Fruit fly (Drosophila melanogaster): ENCODE data around the gene CG33272.

CG33272 gene

DNA sequence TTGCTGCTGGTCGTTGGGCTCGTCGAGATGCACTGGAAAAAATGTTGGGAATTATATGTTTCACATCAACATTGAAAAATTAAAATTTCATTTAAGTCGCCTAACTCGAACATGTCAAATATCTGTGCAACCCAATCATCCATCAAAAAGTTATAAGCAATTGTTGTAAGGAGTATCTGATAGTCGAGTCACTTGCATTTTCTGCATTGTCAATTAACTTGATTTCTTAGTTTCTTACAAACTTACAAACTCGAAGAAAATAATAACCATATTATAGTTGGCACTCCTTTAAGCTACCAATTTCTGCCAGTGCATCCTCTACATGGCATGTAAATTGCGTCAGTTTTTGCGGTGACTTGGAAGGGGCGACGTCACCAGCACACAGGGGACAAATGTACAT, 27.3 kb downstream of the CG33272 start (continued):
- no peak for TF ChIP-seq Opbp (GFP tag; IDR thresholded peaks at IDR 0.05; ENCODE audit: partially characterized antibody)
- no peak for TF ChIP-seq CG12236 (GFP tag; optimal IDR thresholded peaks at IDR 0.05)
- TF ChIP-seq dmrt11E (tag; optimal IDR thresholded peaks at IDR 0.05): peak; percentile 41
- TF ChIP-seq CG10147 (GFP tag; optimal IDR thresholded peaks at IDR 0.05): no peak
- no peak for TF ChIP-seq Lhr (GFP tag; optimal IDR thresholded peaks at IDR 0.05)
- peak; percentile 23 for TF ChIP-seq CG3281 (GFP tag; optimal IDR thresholded peaks at IDR 0.05)
- TF ChIP-seq cas (GFP tag; IDR thresholded peaks at IDR 0.05): no peak
- TF ChIP-seq Drgx (GFP tag; IDR thresholded peaks at IDR 0.05): peak; percentile 34; the same call in 1 of the 2 replicates
- no peak for TF ChIP-seq gt (GFP tag; IDR thresholded peaks at IDR 0.05)
- no peak for TF ChIP-seq chm (GFP tag; IDR thresholded peaks at IDR 0.05)
- peak in 1 of 2 experiments; percentile 42 for TF ChIP-seq dpn (GFP tag; optimal IDR thresholded peaks at IDR 0.05)
- TF ChIP-seq CG10431 (GFP tag; optimal IDR thresholded peaks at IDR 0.05): peak; percentile 98
- TF ChIP-seq sens (GFP tag): peak; percentile 79
- no peak for TF ChIP-seq CTCF (GFP tag; optimal IDR thresholded peaks at IDR 0.05)
- TF ChIP-seq CG33213 (GFP tag; optimal IDR thresholded peaks at IDR 0.05): no peak
- no peak for TF ChIP-seq CG34224 (GFP tag; IDR thresholded peaks at IDR 0.05; ENCODE audit: partially characterized antibody)
- TF ChIP-seq CG6854 (GFP tag; optimal IDR thresholded peaks at IDR 0.05): no peak
- TF ChIP-seq psq (GFP tag; optimal IDR thresholded peaks at IDR 0.05): no peak
- peak; percentile 27; the same call in 1 of the 2 replicates for TF ChIP-seq tna (GFP tag; IDR thresholded peaks at IDR 0.05; ENCODE audit: partially characterized antibody)
- no peak for TF ChIP-seq danr (GFP tag; IDR thresholded peaks at IDR 0.05)
- TF ChIP-seq HHEX (GFP tag; optimal IDR thresholded peaks at IDR 0.05): no peak
- peak; percentile 32 for TF ChIP-seq Antp (GFP tag; optimal IDR thresholded peaks at IDR 0.05)
- no peak for TF ChIP-seq GATAe (GFP tag; conservative IDR thresholded peaks at IDR 0.05)
- TF ChIP-seq pb (GFP tag; optimal IDR thresholded peaks at IDR 0.05): peak; percentile 39
- TF ChIP-seq CG4820 (GFP tag; optimal IDR thresholded peaks at IDR 0.05): peak; percentile 45
- no peak for TF ChIP-seq ara (GFP tag; IDR thresholded peaks at IDR 0.05)
- TF ChIP-seq Spps (tag; optimal IDR thresholded peaks at IDR 0.05): no peak
- no peak for TF ChIP-seq Dp (GFP tag; optimal IDR thresholded peaks at IDR 0.05)
- peak; percentile 42 for TF ChIP-seq CG13424 (tag; optimal IDR thresholded peaks at IDR 0.05)
- TF ChIP-seq CG4617 (GFP tag; optimal IDR thresholded peaks at IDR 0.05; ENCODE audit: borderline replicate concordance): peak; percentile 2
- no peak for TF ChIP-seq CG43689 (GFP tag; IDR thresholded peaks at IDR 0.05)
- no peak for TF ChIP-seq lbe (GFP tag; optimal IDR thresholded peaks at IDR 0.05)
- TF ChIP-seq CG13894 (tag; optimal IDR thresholded peaks at IDR 0.05): no peak
- TF ChIP-seq Kr (GFP tag; optimal IDR thresholded peaks at IDR 0.05): no peak
- TF ChIP-seq bowl (GFP tag; IDR thresholded peaks at IDR 0.05): no peak
- no peak for TF ChIP-seq CG17186 (GFP tag; optimal IDR thresholded peaks at IDR 0.05)
- peak; percentile 70 for TF ChIP-seq CG18262 (tag; optimal IDR thresholded peaks at IDR 0.05)
- peak; percentile 7 for TF ChIP-seq emc (GFP tag; optimal IDR thresholded peaks at IDR 0.05)
- no peak for TF ChIP-seq dimm (GFP tag; IDR thresholded peaks at IDR 0.05)
- peak; percentile 33 for TF ChIP-seq pum (GFP tag; optimal IDR thresholded peaks at IDR 0.05)
- peak; percentile 7 to 40 for TF ChIP-seq Pdp1 (GFP tag; optimal IDR thresholded peaks at IDR 0.05)
- TF ChIP-seq CG6791 (GFP tag; IDR thresholded peaks at IDR 0.05; ENCODE audit: partially characterized antibody): 0 out of 3 replicates have a peak, but pooled peaks have one; percentile 52
- TF ChIP-seq Dbx (GFP tag; IDR thresholded peaks at IDR 0.05): no peak
- TF ChIP-seq grau (tag; optimal IDR thresholded peaks at IDR 0.05): peak; percentile 54
- TF ChIP-seq Doc2 (GFP tag; IDR thresholded peaks at IDR 0.05): no peak
- TF ChIP-seq CG7987 (GFP tag; optimal IDR thresholded peaks at IDR 0.05): no peak
- peak; percentile 14 for TF ChIP-seq tap (tag; optimal IDR thresholded peaks at IDR 0.05)
- TF ChIP-seq CG15479 (GFP tag; optimal IDR thresholded peaks at IDR 0.05): no peak
- TF ChIP-seq Mes4 (GFP tag; optimal IDR thresholded peaks at IDR 0.05): peak; percentile 27
- TF ChIP-seq CG2889 (GFP tag; IDR thresholded peaks at IDR 0.05): no peak
- peak; percentile 47 for TF ChIP-seq CG5245 (GFP tag; optimal IDR thresholded peaks at IDR 0.05)
- no peak for TF ChIP-seq kah (GFP tag; optimal IDR thresholded peaks at IDR 0.05)
